Fruit fly (Drosophila melanogaster) whole organism, embryonic: ENCODE results near the gene simj.

Experiments
- Ada2b ChIP-seq: fragments of 200-800 bp; sonication (Bioruptor generic); IDR thresholded peaks from 2 replicates; pipeline ENCODE4 v1.3.6; 2022; ENCODE audit warnings: missing biosample characterization, missing genetic modification characterization
- CG10147 ChIP-seq: fragments of 200-800 bp; sonication (Bioruptor generic); optimal IDR thresholded peaks from 2 replicates; lab custom pipeline; 2019; ENCODE audit warnings: missing biosample characterization, mild to moderate bottlenecking, missing genetic modification characterization, moderate library complexity
- CG10462 ChIP-seq: fragments of 200-800 bp; sonication (Bioruptor generic); optimal IDR thresholded peaks from 2 replicates; lab custom pipeline; 2016; ENCODE audit warnings: missing biosample characterization, missing genetic modification characterization
- CG12391 ChIP-seq: fragments of 200-800 bp; sonication (Bioruptor generic); optimal IDR thresholded peaks from 3 replicates; lab custom pipeline; 2018; ENCODE audit warnings: missing biosample characterization, mild to moderate bottlenecking, missing genetic modification characterization, moderate library complexity
- CG13894 ChIP-seq: fragments of 200-800 bp; sonication (Bioruptor generic); optimal IDR thresholded peaks from 3 replicates; lab custom pipeline; 2018; ENCODE audit warnings: missing biosample characterization, mild to moderate bottlenecking, missing genetic modification characterization, moderate library complexity
- CG14014 ChIP-seq: fragments of 200-800 bp; sonication (Bioruptor generic); IDR thresholded peaks from 2 replicates; pipeline ENCODE4 v1.3.6; 2022; ENCODE audit warnings: missing biosample characterization, missing genetic modification characterization
- CG14710 ChIP-seq: fragments of 200-800 bp; sonication (Bioruptor generic); optimal IDR thresholded peaks from 3 replicates; lab custom pipeline; 2019; ENCODE audit warnings: missing biosample characterization, mild to moderate bottlenecking, missing genetic modification characterization, moderate library complexity
- CG1529 ChIP-seq: fragments of 200-800 bp; sonication (Bioruptor generic); optimal IDR thresholded peaks from 3 replicates; lab custom pipeline; 2018; ENCODE audit warnings: missing biosample characterization, missing genetic modification characterization
- CG1603 ChIP-seq: fragments of 200-800 bp; sonication (Bioruptor generic); optimal IDR thresholded peaks from 2 replicates; lab custom pipeline; 2019; ENCODE audit warnings: missing biosample characterization, mild to moderate bottlenecking, missing genetic modification characterization, moderate library complexity
- CG1647 ChIP-seq: fragments of 200-800 bp; sonication (Bioruptor generic); optimal IDR thresholded peaks from 3 replicates; lab custom pipeline; 2016; ENCODE audit warnings: missing biosample characterization, missing genetic modification characterization
- CG16815 ChIP-seq: fragments of 200-800 bp; sonication (Bioruptor generic); optimal IDR thresholded peaks from 3 replicates; lab custom pipeline; 2017; ENCODE audit warnings: missing biosample characterization, mild to moderate bottlenecking, missing genetic modification characterization
- CG17912 ChIP-seq: fragments of 200-800 bp; sonication (Bioruptor generic); optimal IDR thresholded peaks from 2 replicates; lab custom pipeline; 2018; ENCODE audit warnings: missing biosample characterization, mild to moderate bottlenecking, missing genetic modification characterization
- CG31224 ChIP-seq: fragments of 200-800 bp; sonication (Bioruptor generic); IDR thresholded peaks from 2 replicates; pipeline ENCODE4 v1.3.6; 2022; ENCODE audit warnings: missing biosample characterization, missing genetic modification characterization
- CG31388 ChIP-seq: fragments of 200-800 bp; sonication (Bioruptor generic); optimal IDR thresholded peaks from 2 replicates; lab custom pipeline; 2016; ENCODE audit warnings: missing biosample characterization, missing genetic modification characterization
- CG32767 ChIP-seq: fragments of 200-800 bp; sonication (Bioruptor generic); IDR thresholded peaks from 2 replicates; pipeline ENCODE4 v1.3.6; 2022; ENCODE audit warnings: missing biosample characterization, missing genetic modification characterization
- CG4854 ChIP-seq: fragments of 200-800 bp; sonication (Bioruptor generic); optimal IDR thresholded peaks from 2 replicates; lab custom pipeline; 2016; ENCODE audit warnings: missing biosample characterization, missing genetic modification characterization, inconsistent platforms
- CG7271 ChIP-seq: fragments of 200-800 bp; sonication (Bioruptor generic); optimal IDR thresholded peaks from 2 replicates; lab custom pipeline; 2018; ENCODE audit warnings: missing biosample characterization, mild to moderate bottlenecking, missing genetic modification characterization, moderate library complexity
- CG7556 ChIP-seq: fragments of 200-800 bp; sonication (Bioruptor generic); optimal IDR thresholded peaks from 2 replicates; lab custom pipeline; 2017; ENCODE audit warnings: missing biosample characterization, mild to moderate bottlenecking, missing genetic modification characterization
- CG7839 ChIP-seq: fragments of 200-800 bp; sonication (Bioruptor generic); optimal IDR thresholded peaks from 3 replicates; lab custom pipeline; 2018; ENCODE audit warnings: missing biosample characterization, mild to moderate bottlenecking, missing genetic modification characterization, moderate library complexity
- CG8359 ChIP-seq: fragments of 200-800 bp; sonication (Bioruptor generic); optimal IDR thresholded peaks from 2 replicates; lab custom pipeline; 2017; ENCODE audit warnings: missing biosample characterization, mild to moderate bottlenecking, missing genetic modification characterization, borderline replicate concordance
- D19A ChIP-seq: fragments of 200-800 bp; optimal IDR thresholded peaks from 3 replicates; lab custom pipeline; 2019; ENCODE audit warnings: missing biosample characterization, mild to moderate bottlenecking, missing genetic modification characterization, moderate library complexity
- Dek ChIP-seq: fragments of 200-800 bp; sonication (Bioruptor generic); optimal IDR thresholded peaks from 3 replicates; lab custom pipeline; 2019; ENCODE audit warnings: missing biosample characterization, mild to moderate bottlenecking, missing genetic modification characterization, moderate library complexity
- Dip2 ChIP-seq: fragments of 200-800 bp; sonication (Bioruptor generic); IDR thresholded peaks from 2 replicates; pipeline ENCODE4 v1.3.6; 2022; ENCODE audit warnings: missing biosample characterization, missing genetic modification characterization
- ERR ChIP-seq: fragments of 200-800 bp; sonication (Bioruptor generic); optimal IDR thresholded peaks from 2 replicates; lab custom pipeline; 2016; ENCODE audit warnings: missing biosample characterization, missing genetic modification characterization
- Eip74EF ChIP-seq, 2 experiments: fragments of 200-800 bp in 1 of 2; fragments of >200 bp in 1 of 2; sonication (Bioruptor generic) in 1 of 2; optimal IDR thresholded peaks; 2 replicates each; lab custom pipeline; 2017 to 2019; ENCODE audit warnings: missing biosample characterization in 2 of 2, missing genetic modification characterization in 2 of 2, mild to moderate bottlenecking in 1 of 2, moderate library complexity in 1 of 2
- Ets97D ChIP-seq: fragments of 200-800 bp; sonication (Bioruptor generic); optimal IDR thresholded peaks from 3 replicates; lab custom pipeline; 2016; ENCODE audit warnings: missing biosample characterization, missing genetic modification characterization
- Hand ChIP-seq: fragments of 200-800 bp; sonication (Bioruptor generic); optimal IDR thresholded peaks from 2 replicates; lab custom pipeline; 2017; ENCODE audit warnings: mild to moderate bottlenecking, missing biosample characterization, missing genetic modification reagents, missing genetic modification characterization
- Hmr ChIP-seq: fragments of 200-800 bp; sonication (Bioruptor generic); optimal IDR thresholded peaks from 3 replicates; lab custom pipeline; 2017; ENCODE audit warnings: mild to moderate bottlenecking, missing biosample characterization, missing genetic modification reagents, missing genetic modification characterization
- Med ChIP-seq: fragments of 200-800 bp; sonication (Bioruptor generic); peaks from one replicate; lab custom pipeline; 2016; ENCODE audit warnings: missing biosample characterization, missing genetic modification characterization, mild to moderate bottlenecking, inconsistent platforms, moderate library complexity
- NC2α ChIP-seq: fragments of 200-800 bp; sonication (Bioruptor generic); optimal IDR thresholded peaks from 2 replicates; lab custom pipeline; 2016; ENCODE audit warnings: missing biosample characterization, missing genetic modification characterization
- Nf-YA ChIP-seq: fragments of 200-800 bp; sonication (Bioruptor generic); IDR thresholded peaks from 2 replicates; pipeline ENCODE4 v1.3.6; 2022; ENCODE audit warnings: missing biosample characterization, missing genetic modification characterization
- Pdp1 ChIP-seq, 2 experiments: fragments of 200-800 bp; sonication (Bioruptor generic); optimal IDR thresholded peaks; 3 replicates each; lab custom pipeline; 2016; ENCODE audit warnings: missing biosample characterization in 2 of 2, missing genetic modification characterization in 2 of 2, mild to moderate bottlenecking in 1 of 2, moderate library complexity in 1 of 2
- Sry-δ ChIP-seq: fragments of 200-800 bp; sonication (Bioruptor generic); optimal IDR thresholded peaks from 2 replicates; lab custom pipeline; 2016; ENCODE audit warnings: missing biosample characterization, missing genetic modification characterization
- TFAM ChIP-seq: fragments of 200-800 bp; sonication (Bioruptor generic); optimal IDR thresholded peaks from 2 replicates; lab custom pipeline; 2017; ENCODE audit warnings: missing biosample characterization, missing genetic modification characterization, inconsistent platforms
- YL-1 ChIP-seq: fragments of 200-800 bp; sonication (Bioruptor generic); optimal IDR thresholded peaks from 3 replicates; lab custom pipeline; 2017; ENCODE audit warnings: missing biosample characterization, mild to moderate bottlenecking, missing genetic modification characterization
- ato ChIP-seq: fragments of 200-800 bp; sonication (Bioruptor generic); IDR thresholded peaks from 2 replicates; pipeline ENCODE4 v1.3.6; 2022; ENCODE audit warnings: missing biosample characterization, missing genetic modification characterization; ENCODE audit not compliant: partially characterized antibody
- chm ChIP-seq: fragments of 200-800 bp; sonication (Bioruptor generic); IDR thresholded peaks from 2 replicates; pipeline ENCODE4 v1.3.6; 2022; ENCODE audit warnings: missing biosample characterization, missing genetic modification characterization
- chn ChIP-seq: fragments of 200-800 bp; sonication (Bioruptor generic); optimal IDR thresholded peaks from 2 replicates; lab custom pipeline; 2016; ENCODE audit warnings: missing biosample characterization, missing genetic modification characterization
- crol ChIP-seq: fragments of 200-800 bp; sonication (Bioruptor generic); IDR thresholded peaks from 2 replicates; pipeline ENCODE4 v1.3.6; 2022; ENCODE audit warnings: missing biosample characterization, missing genetic modification characterization
- disco-r ChIP-seq: fragments of 200-800 bp; sonication (Bioruptor generic); optimal IDR thresholded peaks from 2 replicates; lab custom pipeline; 2016; ENCODE audit warnings: missing biosample characterization, missing genetic modification characterization
- gro ChIP-seq: fragments of 200-800 bp; sonication (Bioruptor generic); optimal IDR thresholded peaks from 2 replicates; lab custom pipeline; 2016; ENCODE audit warnings: missing biosample characterization, missing genetic modification characterization
- her ChIP-seq: fragments of 200-800 bp; sonication (Bioruptor generic); optimal IDR thresholded peaks from 2 replicates; lab custom pipeline; 2016; ENCODE audit warnings: missing biosample characterization, missing genetic modification characterization
- lilli ChIP-seq: fragments of 200-800 bp; sonication (Bioruptor generic); optimal IDR thresholded peaks from 3 replicates; lab custom pipeline; 2016; ENCODE audit warnings: missing biosample characterization, missing genetic modification characterization
- luna ChIP-seq: fragments of 200-800 bp; sonication (Bioruptor generic); optimal IDR thresholded peaks from 2 replicates; lab custom pipeline; 2016; ENCODE audit warnings: missing biosample characterization, missing genetic modification characterization
- nerfin-2 ChIP-seq: fragments of 200-800 bp; sonication (Bioruptor generic); IDR thresholded peaks from 2 replicates; pipeline ENCODE4 v1.3.6; 2022; ENCODE audit warnings: missing biosample characterization, missing genetic modification characterization; ENCODE audit not compliant: partially characterized antibody
- nmo ChIP-seq: fragments of 200-800 bp; sonication (Bioruptor generic); optimal IDR thresholded peaks from 2 replicates; lab custom pipeline; 2018; ENCODE audit warnings: missing biosample characterization, mild to moderate bottlenecking, missing genetic modification characterization, moderate library complexity
- org-1 ChIP-seq: fragments of 200-800 bp; sonication (Bioruptor generic); optimal IDR thresholded peaks from 2 replicates; lab custom pipeline; 2017; ENCODE audit warnings: missing biosample characterization, missing genetic modification characterization
- pnt ChIP-seq: fragments of 200-800 bp; sonication (Bioruptor generic); optimal IDR thresholded peaks from 3 replicates; lab custom pipeline; 2016; ENCODE audit warnings: missing biosample characterization, missing genetic modification characterization
- ranshi ChIP-seq: fragments of 200-800 bp; sonication (Bioruptor generic); IDR thresholded peaks from 2 replicates; pipeline ENCODE4 v1.3.6; 2022; ENCODE audit warnings: missing biosample characterization, missing genetic modification characterization
- sr ChIP-seq: fragments of 200-800 bp; sonication (Bioruptor generic); IDR thresholded peaks from 3 replicates; pipeline ENCODE4 v1.3.6; 2022; ENCODE audit warnings: missing biosample characterization, missing genetic modification characterization
- tap ChIP-seq: fragments of 200-800 bp; optimal IDR thresholded peaks from 3 replicates; lab custom pipeline; 2019; ENCODE audit warnings: missing biosample characterization, mild to moderate bottlenecking, missing genetic modification characterization, moderate library complexity
- zfh2 ChIP-seq: fragments of 200-800 bp; sonication (Bioruptor generic); optimal IDR thresholded peaks from 2 replicates; lab custom pipeline; 2016; ENCODE audit warnings: missing biosample characterization, missing genetic modification characterization

simj gene

DNA sequence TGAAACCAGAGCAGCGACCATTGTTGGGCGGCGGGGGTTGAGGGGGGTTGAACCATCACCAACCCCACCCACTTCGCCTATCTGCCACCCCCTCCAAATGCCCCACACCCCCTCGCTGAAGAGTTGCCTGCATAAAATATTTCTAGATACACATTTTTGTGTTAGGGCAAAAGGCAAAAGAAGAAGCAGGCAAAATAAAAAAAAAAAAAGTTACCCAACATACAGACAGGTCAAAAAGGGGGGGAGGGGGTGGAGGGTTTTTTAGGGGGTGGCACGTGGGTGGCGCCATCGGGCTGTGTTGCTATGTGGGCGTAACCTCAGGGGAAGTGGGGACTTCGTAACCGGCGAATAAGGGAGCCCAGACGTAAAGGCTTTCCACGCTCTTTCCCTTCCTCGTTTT lies 8.0 kb downstream of the simj start (continued):
- TF ChIP-seq tap (tag; lab: Kevin White, UChicago), result no peak
- TF ChIP-seq nmo (GFP tag; lab: Kevin White, UChicago), result no peak
- no peak for TF ChIP-seq her (GFP tag; lab: Kevin White, UChicago)
- TF ChIP-seq gro, result no peak
- TF ChIP-seq Med (GFP tag; lab: Kevin White, UChicago), result peak; percentile 15
- peak; percentile 90 for TF ChIP-seq crol (GFP tag; lab: Robert Waterston, UW)
- no peak for TF ChIP-seq CG4854
- TF ChIP-seq TFAM (GFP tag; lab: Kevin White, UChicago), result no peak
- TF ChIP-seq CG14710, result no peak
- no peak for TF ChIP-seq lilli
- no peak for TF ChIP-seq Hand (GFP tag; lab: Kevin White, UChicago)
- TF ChIP-seq nerfin-2 (GFP tag; lab: Robert Waterston, UW), result no peak
- TF ChIP-seq Ets97D (GFP tag; lab: Kevin White, UChicago), result no peak
- no peak for TF ChIP-seq CG1647
- no peak for TF ChIP-seq CG12391
- peak; percentile 49; the same call in 2 of the 3 replicates for TF ChIP-seq sr (GFP tag; lab: Robert Waterston, UW)
- TF ChIP-seq disco-r (GFP tag; lab: Kevin White, UChicago), result no peak
- no peak for TF ChIP-seq CG10147 (GFP tag; lab: Kevin White, UChicago)
- TF ChIP-seq pnt (GFP tag; lab: Kevin White, UChicago), result no peak
- no peak for TF ChIP-seq Dip2
- TF ChIP-seq CG7556 (GFP tag; lab: Kevin White, UChicago), result no peak
- no peak for TF ChIP-seq Dek
- no peak for TF ChIP-seq CG17912 (GFP tag; lab: Kevin White, UChicago)
- no peak for TF ChIP-seq D19A (tag; lab: Kevin White, UChicago)
- TF ChIP-seq CG31224 (GFP tag; lab: Robert Waterston, UW), result no peak
- no peak for TF ChIP-seq Nf-YA
- peak; percentile 50 for TF ChIP-seq CG13894 (tag; lab: Kevin White, UChicago)
- TF ChIP-seq CG32767, result peak; percentile 68; the same call in 1 of the 2 replicates
- no peak for TF ChIP-seq CG1529 (GFP tag; lab: Kevin White, UChicago)
- no peak for TF ChIP-seq CG14014 (GFP tag; lab: Robert Waterston, UW)
- TF ChIP-seq CG7839 (tag; lab: Kevin White, UChicago), result no peak
- no peak for TF ChIP-seq CG7271
- TF ChIP-seq Sry-δ, result no peak
- no peak for TF ChIP-seq CG1603 (tag; lab: Kevin White, UChicago)
- TF ChIP-seq Eip74EF (GFP tag; optimal IDR thresholded peaks at IDR 0.05; lab: Kevin White, UChicago), result no peak
- TF ChIP-seq ato (GFP tag; lab: Robert Waterston, UW), result no peak
- no peak for TF ChIP-seq Ada2b (GFP tag; lab: Robert Waterston, UW)
- TF ChIP-seq chm (GFP tag; lab: Robert Waterston, UW), result 0 out of 2 replicates have a peak, but pooled peaks have one; percentile 32
- no peak for TF ChIP-seq chn
- no peak for TF ChIP-seq org-1 (GFP tag; lab: Kevin White, UChicago)
- no peak for TF ChIP-seq zfh2 (GFP tag; lab: Kevin White, UChicago)
- TF ChIP-seq CG31388 (GFP tag; lab: Kevin White, UChicago), result no peak
- TF ChIP-seq ranshi (GFP tag; lab: Robert Waterston, UW), result no peak
- no peak for TF ChIP-seq Pdp1 (GFP tag; optimal IDR thresholded peaks at IDR 0.05; lab: Kevin White, UChicago)
- no peak for TF ChIP-seq ERR (GFP tag; lab: Kevin White, UChicago)
- no peak for TF ChIP-seq CG10462 (GFP tag; lab: Kevin White, UChicago)
- TF ChIP-seq Hmr (GFP tag; lab: Kevin White, UChicago), result peak; percentile 19
- no peak for TF ChIP-seq CG16815 (GFP tag; lab: Kevin White, UChicago)
- TF ChIP-seq CG8359, result no peak
- TF ChIP-seq YL-1, result no peak
- TF ChIP-seq NC2α, result no peak
- no peak for TF ChIP-seq luna
